Fruit fly (Drosophila melanogaster) S2 (cell line): ENCODE measurements around the gene CG14882.

Experiments used
- CG8478 ChIP-seq: fragments of >200 bp; optimal IDR thresholded peaks from 2 replicates; lab custom pipeline; 2018
- CTCF ChIP-seq, 2 experiments: fragments of >200 bp; optimal IDR thresholded peaks; 2 replicates each; lab custom pipeline; 2018

dm6 chr3R:16413734-16414133 is 29.3 kb upstream of the CG14882 start:
- TF ChIP-seq CTCF (optimal IDR thresholded peaks at IDR 0.05; lab: Kevin White, UChicago) (no peak), CG8478 (lab: Kevin White, UChicago) (no peak)
